Worm (Caenorhabditis elegans) whole organism, midembryonic: Measurements from ENCODE around the gene phlp-2.

Experiments
- klf-2 ChIP-seq: fragments of 200-800 bp; sonication (Bioruptor generic); conservative IDR thresholded peaks from 2 replicates; pipeline ENCODE4 v1.3.6; 2022; ENCODE audit warnings: missing genetic modification reagents, missing genetic modification characterization, missing compliant biosample characterization
- med-1 ChIP-seq: sonication (generic microtip); optimal IDR thresholded peaks from 2 replicates; lab custom pipeline; 2017; ENCODE audit warnings: missing genetic modification characterization, mild to moderate bottlenecking, missing compliant biosample characterization, antibody characterized with exemption, missing genetic modification reagents; ENCODE audit not compliant: insufficient read depth
- ref-1 ChIP-seq: fragments of 200-800 bp; sonication (Bioruptor generic); conservative IDR thresholded peaks from 2 replicates; pipeline ENCODE4 v1.3.6; 2022; ENCODE audit warnings: missing genetic modification reagents, missing genetic modification characterization, missing compliant biosample characterization
- tab-1 ChIP-seq: fragments of 200-800 bp; sonication (Bioruptor generic); IDR thresholded peaks from 2 replicates; pipeline ENCODE4 v1.3.6; 2022; ENCODE audit warnings: missing genetic modification characterization, missing compliant biosample characterization
- ztf-23 ChIP-seq: fragments of 200-800 bp; sonication (Bioruptor generic); IDR thresholded peaks from 2 replicates; pipeline ENCODE4 v1.3.6; 2022; ENCODE audit warnings: missing genetic modification reagents, missing genetic modification characterization, missing compliant biosample characterization

DNA sequence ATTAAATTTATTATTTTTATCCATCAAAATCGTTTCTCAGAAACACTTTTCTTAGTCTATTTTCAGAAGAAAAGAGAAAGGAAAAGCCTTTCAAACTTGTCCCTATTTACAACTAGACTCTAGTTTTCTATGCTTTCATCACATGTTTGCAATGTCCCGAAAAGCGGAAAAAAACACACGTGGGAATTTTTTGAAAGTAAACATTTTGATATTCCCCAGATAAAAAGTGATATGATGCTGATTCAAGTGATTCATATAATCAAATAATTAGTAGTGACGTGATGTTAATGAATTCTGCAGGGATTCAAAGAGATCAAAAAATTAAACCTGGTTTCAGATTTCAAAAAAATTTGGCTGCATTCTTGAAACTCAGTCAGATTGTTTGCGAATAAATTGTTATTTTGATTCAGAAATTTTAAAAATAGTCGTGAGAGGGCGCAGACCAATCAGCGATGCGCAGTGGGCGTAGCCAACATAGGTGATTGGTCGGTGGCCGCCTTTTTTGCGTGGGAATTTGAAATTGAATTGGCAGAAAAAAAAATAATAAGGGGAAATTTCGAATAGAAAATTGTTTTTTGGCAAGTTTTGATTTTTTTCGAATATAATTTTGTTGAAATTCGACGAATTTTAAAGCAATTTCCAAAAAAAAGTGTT lies 25.5 kb downstream of the phlp-2 start:
- TF ChIP-seq ztf-23 (GFP tag; lab: Robert Waterston, UW) (no peak), ref-1 (GFP tag; lab: Robert Waterston, UW) (no peak), klf-2 (GFP tag; lab: Robert Waterston, UW) (no peak), tab-1 (GFP tag; lab: Robert Waterston, UW) (no peak), med-1 (GFP tag; lab: Kevin White, UChicago) (no peak)
